Fruit fly (Drosophila melanogaster) whole organism, prepupa: ENCODE results near the gene eEF1delta.

ENCODE experiments used
- Blimp-1 ChIP-seq: fragments of 200-800 bp; sonication (Bioruptor generic); optimal IDR thresholded peaks from 3 replicates; lab custom pipeline; 2017; ENCODE audit warnings: missing biosample characterization, missing genetic modification characterization, mild to moderate bottlenecking, moderate library complexity, missing genetic modification reagents
- CG10631 ChIP-seq: fragments of 200-800 bp; sonication (Bioruptor generic); optimal IDR thresholded peaks from 2 replicates; lab custom pipeline; 2016; ENCODE audit warnings: missing biosample characterization, missing genetic modification characterization
- CG10669 ChIP-seq: fragments of 200-800 bp; sonication (Bioruptor generic); optimal IDR thresholded peaks from 3 replicates; lab custom pipeline; 2018; ENCODE audit warnings: missing biosample characterization, mild to moderate bottlenecking, missing genetic modification characterization, moderate library complexity
- CG11294 ChIP-seq: fragments of 200-800 bp; sonication (Bioruptor generic); IDR thresholded peaks from 2 replicates; pipeline ENCODE4 v1.3.6; 2022; ENCODE audit warnings: missing biosample characterization, missing genetic modification characterization
- CG11762 ChIP-seq: fragments of 200-800 bp; sonication (Bioruptor generic); optimal IDR thresholded peaks from 3 replicates; lab custom pipeline; 2016; ENCODE audit warnings: missing biosample characterization, missing genetic modification characterization; ENCODE audit not compliant: insufficient read depth
- CG11902 ChIP-seq: fragments of 200-800 bp; sonication (Bioruptor generic); optimal IDR thresholded peaks from 3 replicates; lab custom pipeline; 2016; ENCODE audit warnings: missing biosample characterization, missing genetic modification characterization
- CG15336 ChIP-seq: fragments of 200-800 bp; sonication (Bioruptor generic); IDR thresholded peaks from 2 replicates; pipeline ENCODE4 v1.3.6; 2022; ENCODE audit warnings: missing biosample characterization, missing genetic modification characterization
- CG1621 ChIP-seq: fragments of 200-800 bp; sonication (Bioruptor generic); optimal IDR thresholded peaks from 3 replicates; lab custom pipeline; 2018; ENCODE audit warnings: missing biosample characterization, mild to moderate bottlenecking, missing genetic modification characterization
- CG16779 ChIP-seq: fragments of 200-800 bp; sonication (Bioruptor generic); optimal IDR thresholded peaks from 3 replicates; lab custom pipeline; 2017; ENCODE audit warnings: missing biosample characterization, mild to moderate bottlenecking, missing genetic modification characterization
- CG3032 ChIP-seq: fragments of 200-800 bp; optimal IDR thresholded peaks from 2 replicates; lab custom pipeline; 2019; ENCODE audit warnings: missing biosample characterization, mild to moderate bottlenecking, missing genetic modification characterization, moderate library complexity
- CG31627 ChIP-seq: fragments of 200-800 bp; sonication (Bioruptor generic); optimal IDR thresholded peaks from 3 replicates; lab custom pipeline; 2016; ENCODE audit warnings: missing biosample characterization, missing genetic modification characterization
- CG32006 ChIP-seq: fragments of 200-800 bp; sonication (Bioruptor generic); optimal IDR thresholded peaks from 3 replicates; lab custom pipeline; 2017; ENCODE audit warnings: missing biosample characterization, mild to moderate bottlenecking, missing genetic modification characterization
- CG6163 ChIP-seq: fragments of 200-800 bp; sonication (Bioruptor generic); IDR thresholded peaks from 3 replicates; pipeline ENCODE4 v1.3.6; 2022; ENCODE audit warnings: missing biosample characterization, missing genetic modification characterization
- CG6792 ChIP-seq: fragments of 200-800 bp; sonication (Bioruptor generic); optimal IDR thresholded peaks from 3 replicates; lab custom pipeline; 2016; ENCODE audit warnings: missing biosample characterization, missing genetic modification characterization
- CG6808 ChIP-seq: fragments of 200-800 bp; sonication (Bioruptor generic); optimal IDR thresholded peaks from 3 replicates; lab custom pipeline; 2017; ENCODE audit warnings: missing biosample characterization, missing genetic modification characterization, mild to moderate bottlenecking, moderate library complexity, missing genetic modification reagents
- CG7368 ChIP-seq: fragments of 200-800 bp; sonication (Bioruptor generic); optimal IDR thresholded peaks from 3 replicates; lab custom pipeline; 2016; ENCODE audit warnings: missing biosample characterization, missing genetic modification characterization
- CG8119 ChIP-seq: fragments of 200-800 bp; sonication (Bioruptor generic); IDR thresholded peaks from 3 replicates; pipeline ENCODE4 v1.3.6; 2022; ENCODE audit warnings: missing biosample characterization, missing genetic modification characterization
- Eip78C ChIP-seq: fragments of 200-800 bp; sonication (Bioruptor generic); peaks from one replicate; lab custom pipeline; 2016; ENCODE audit warnings: missing biosample characterization, missing genetic modification characterization
- Eip93F ChIP-seq: fragments of 200-800 bp; sonication (Bioruptor generic); optimal IDR thresholded peaks from 2 replicates; lab custom pipeline; 2016; ENCODE audit warnings: missing biosample characterization, mild to moderate bottlenecking, missing genetic modification characterization
- Ets21C ChIP-seq: fragments of 200-800 bp; sonication (Bioruptor generic); optimal IDR thresholded peaks from 3 replicates; lab custom pipeline; 2016; ENCODE audit warnings: missing biosample characterization, missing genetic modification characterization
- Gug ChIP-seq: fragments of 200-800 bp; sonication (Bioruptor generic); IDR thresholded peaks from 2 replicates; pipeline ENCODE4 v1.3.6; 2022; ENCODE audit warnings: missing biosample characterization, missing genetic modification characterization
- Hr38 ChIP-seq: sonication (Bioruptor generic); optimal IDR thresholded peaks from 2 replicates; lab custom pipeline; 2016; ENCODE audit warnings: missing biosample characterization, missing genetic modification characterization
- Hr39 ChIP-seq: fragments of 200-800 bp; sonication (Bioruptor generic); optimal IDR thresholded peaks from 2 replicates; lab custom pipeline; 2016; ENCODE audit warnings: missing biosample characterization, missing genetic modification characterization
- Hr4 ChIP-seq: fragments of 200-800 bp; sonication (Bioruptor generic); optimal IDR thresholded peaks from 3 replicates; lab custom pipeline; 2016; ENCODE audit warnings: missing biosample characterization, missing genetic modification characterization
- Lpt ChIP-seq: fragments of 200-800 bp; sonication (Bioruptor generic); optimal IDR thresholded peaks from 3 replicates; lab custom pipeline; 2016; ENCODE audit warnings: missing biosample characterization, missing genetic modification characterization
- Met ChIP-seq: fragments of 200-800 bp; sonication (Bioruptor generic); optimal IDR thresholded peaks from 3 replicates; lab custom pipeline; 2016; ENCODE audit warnings: missing biosample characterization, missing genetic modification characterization
- Smox ChIP-seq: fragments of 200-800 bp; sonication (Bioruptor generic); optimal IDR thresholded peaks from 3 replicates; lab custom pipeline; 2016; ENCODE audit warnings: missing biosample characterization, missing genetic modification characterization
- Sox15 ChIP-seq: fragments of 200-800 bp; sonication (Bioruptor generic); optimal IDR thresholded peaks from 3 replicates; lab custom pipeline; 2016; ENCODE audit warnings: missing biosample characterization, missing genetic modification characterization
- acj6 ChIP-seq: fragments of 200-800 bp; sonication (Bioruptor generic); optimal IDR thresholded peaks from 3 replicates; lab custom pipeline; 2016; ENCODE audit warnings: missing biosample characterization, missing genetic modification characterization
- cyc ChIP-seq: fragments of 200-800 bp; sonication (Bioruptor generic); optimal IDR thresholded peaks from 3 replicates; lab custom pipeline; 2016; ENCODE audit warnings: missing biosample characterization, missing genetic modification characterization
- dac ChIP-seq: fragments of 200-800 bp; sonication (Bioruptor generic); optimal IDR thresholded peaks from 2 replicates; lab custom pipeline; 2017; ENCODE audit warnings: missing biosample characterization, mild to moderate bottlenecking, missing genetic modification characterization
- dsx ChIP-seq: fragments of 200-800 bp; optimal IDR thresholded peaks from 3 replicates; lab custom pipeline; 2019; ENCODE audit warnings: missing biosample characterization, mild to moderate bottlenecking, missing genetic modification characterization, moderate library complexity; ENCODE audit not compliant: poor library complexity, severe bottlenecking
- eg ChIP-seq: fragments of 200-800 bp; sonication (Bioruptor generic); IDR thresholded peaks from 3 replicates; pipeline ENCODE4 v1.3.6; 2022; ENCODE audit warnings: missing biosample characterization, missing genetic modification characterization
- fd59A ChIP-seq: fragments of 200-800 bp; sonication (Bioruptor generic); optimal IDR thresholded peaks from 2 replicates; lab custom pipeline; 2017; ENCODE audit warnings: missing biosample characterization, mild to moderate bottlenecking, missing genetic modification characterization, missing genetic modification reagents
- fd85E ChIP-seq: fragments of 200-800 bp; sonication (Bioruptor generic); optimal IDR thresholded peaks from 3 replicates; lab custom pipeline; 2016; ENCODE audit warnings: missing biosample characterization, missing genetic modification characterization
- fkh ChIP-seq: fragments of 200-800 bp; sonication (Bioruptor generic); optimal IDR thresholded peaks from 3 replicates; lab custom pipeline; 2017; ENCODE audit warnings: missing biosample characterization, mild to moderate bottlenecking, missing genetic modification characterization, moderate library complexity
- lz ChIP-seq: fragments of 200-800 bp; sonication (Bioruptor generic); optimal IDR thresholded peaks from 3 replicates; lab custom pipeline; 2016; ENCODE audit warnings: missing biosample characterization, missing genetic modification characterization
- net ChIP-seq: fragments of 200-800 bp; sonication (Bioruptor generic); optimal IDR thresholded peaks from 3 replicates; lab custom pipeline; 2016; ENCODE audit warnings: missing biosample characterization, missing genetic modification characterization
- pdm3 ChIP-seq: fragments of 200-800 bp; sonication (Bioruptor generic); optimal IDR thresholded peaks from 3 replicates; lab custom pipeline; 2016; ENCODE audit warnings: missing biosample characterization, missing genetic modification characterization
- salr ChIP-seq, 2 experiments: fragments of 200-800 bp; sonication (Bioruptor generic); optimal IDR thresholded peaks; 3 replicates each; lab custom pipeline; 2016 to 2018; ENCODE audit warnings: missing biosample characterization in 2 of 2, missing genetic modification characterization in 2 of 2, mild to moderate bottlenecking in 1 of 2
- spab ChIP-seq: fragments of 200-800 bp; sonication (Bioruptor generic); optimal IDR thresholded peaks from 2 replicates; lab custom pipeline; 2017; ENCODE audit warnings: missing biosample characterization, mild to moderate bottlenecking, missing genetic modification characterization, missing genetic modification reagents
- ss ChIP-seq, 2 experiments: fragments of 200-800 bp; sonication (Bioruptor generic); optimal IDR thresholded peaks; 2 replicates in 1 of 2; 3 replicates in 1 of 2; lab custom pipeline; 2017 to 2018; ENCODE audit warnings: mild to moderate bottlenecking in 2 of 2, missing biosample characterization in 2 of 2, missing genetic modification characterization in 2 of 2, moderate library complexity in 1 of 2
- topi ChIP-seq: fragments of 200-800 bp; sonication (Bioruptor generic); optimal IDR thresholded peaks from 3 replicates; lab custom pipeline; 2016; ENCODE audit warnings: missing biosample characterization, missing genetic modification characterization
- vri ChIP-seq: fragments of 200-800 bp; sonication (Bioruptor generic); optimal IDR thresholded peaks from 3 replicates; lab custom pipeline; 2016; ENCODE audit warnings: missing biosample characterization, mild to moderate bottlenecking, missing genetic modification characterization

Gene eEF1delta

DNA sequence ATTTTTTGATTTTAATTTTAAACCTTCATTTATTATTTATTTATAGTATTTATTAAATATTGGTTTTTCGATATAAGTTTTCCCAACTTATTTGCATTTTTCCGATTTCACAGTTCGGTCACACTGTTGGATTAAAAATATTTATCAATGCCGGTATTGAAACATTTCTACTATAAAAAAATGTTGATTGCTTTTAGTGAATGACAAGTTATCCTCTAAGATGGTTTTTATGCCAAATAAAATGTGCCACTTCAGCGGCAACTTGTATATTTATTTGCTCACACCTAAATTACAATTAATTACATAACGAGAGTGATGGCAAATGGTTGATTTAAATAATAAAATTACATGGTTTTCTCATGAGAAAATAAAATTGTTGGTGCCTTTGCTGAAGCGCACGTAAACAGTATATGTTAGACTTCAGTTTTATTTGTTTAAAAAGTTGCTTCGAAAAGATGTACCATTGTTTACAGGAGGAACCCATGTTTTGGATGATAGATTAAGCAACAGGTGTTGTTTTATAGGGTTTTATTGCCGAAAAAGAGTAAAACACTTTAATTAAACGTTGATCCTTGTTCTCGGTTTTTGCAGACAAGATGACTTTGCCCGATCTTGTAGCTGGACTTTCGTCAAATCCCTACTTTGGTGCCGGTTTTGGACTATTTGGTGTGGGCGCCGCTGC, 9.6 kb upstream of the eEF1delta start, which contains the start of gene Bcs1:
TSS of gene Bcs1 (plus strand) at position 108 of the 682 bp plus-strand sequence.
- TF ChIP-seq fkh (GFP tag; lab: Kevin White, UChicago) (peak; percentile 41), acj6 (GFP tag; lab: Kevin White, UChicago) (no peak)
- TF ChIP-seq, all 60 proteins: peak for 1

DNA sequence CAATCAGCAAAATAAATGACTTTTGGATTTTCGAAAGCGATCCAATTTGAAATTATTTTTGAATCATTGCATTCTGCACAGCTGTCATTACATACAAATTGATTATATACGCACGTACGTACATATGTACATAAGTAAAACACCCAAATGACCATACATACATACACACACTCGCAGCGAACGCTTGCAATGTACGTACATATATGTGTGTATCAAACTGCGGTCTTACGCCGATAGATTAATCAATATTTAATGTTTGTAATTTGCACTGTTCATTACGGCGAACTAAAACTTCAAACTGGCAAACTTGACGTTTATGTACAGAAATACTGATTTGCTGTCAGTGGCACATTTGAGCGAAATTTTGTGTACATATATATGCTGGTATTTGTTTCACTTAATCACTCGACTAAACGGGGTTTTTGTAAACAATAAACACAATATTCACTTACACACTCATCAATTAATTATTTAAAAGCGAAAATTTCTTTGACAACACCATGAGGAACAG, 6.0 kb upstream of the eEF1delta start:
- TF ChIP-seq vri (GFP tag; lab: Kevin White, UChicago) = no peak
- no peak for TF ChIP-seq eg (GFP tag; lab: Robert Waterston, UW)
- no peak for TF ChIP-seq CG15336 (GFP tag; lab: Robert Waterston, UW)

DNA sequence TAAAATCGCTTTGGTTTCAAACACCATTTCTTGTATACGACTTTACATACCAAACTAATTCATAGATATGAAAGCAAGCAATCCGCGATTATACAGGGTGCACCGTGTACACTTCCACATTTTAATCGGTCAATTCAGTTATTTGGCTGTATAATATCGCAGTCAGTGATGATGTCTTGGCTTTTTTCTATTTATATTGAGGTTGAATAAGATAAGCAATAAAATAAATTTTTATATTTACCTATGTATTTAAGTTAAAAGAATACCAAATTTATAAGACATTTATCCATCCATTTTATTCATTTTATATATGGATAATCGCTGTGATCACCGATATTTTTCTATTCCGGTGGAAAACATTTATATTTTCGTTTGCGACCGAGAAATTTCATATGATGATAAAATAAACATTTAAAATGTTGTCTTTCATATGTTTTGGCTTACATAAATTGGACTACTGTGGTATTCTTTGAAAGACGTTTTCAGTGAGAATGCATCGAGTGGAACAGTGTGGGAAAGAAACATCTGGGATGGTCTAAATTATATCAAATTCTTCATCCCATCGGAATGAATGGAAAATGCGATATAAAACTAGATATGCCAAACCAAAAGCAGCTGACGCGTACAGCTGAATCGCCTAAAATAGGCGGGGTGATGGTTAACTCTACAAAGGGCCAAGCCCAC, 5.4 kb upstream of the eEF1delta start, which contains the start of gene CG5708:
TSS of gene CG5708 (minus strand) at position 85 of the 684 bp plus-strand sequence.
- peak; percentile 35 for TF ChIP-seq dsx (GFP tag; lab: Kevin White, UChicago)
- no peak for TF ChIP-seq pdm3 (GFP tag; lab: Kevin White, UChicago)
- no peak for TF ChIP-seq CG16779 (tag; lab: Kevin White, UChicago)
- no peak for TF ChIP-seq CG10669 (GFP tag; lab: Kevin White, UChicago)
- no peak for TF ChIP-seq eg (GFP tag; lab: Robert Waterston, UW)
- no peak for TF ChIP-seq CG10631 (GFP tag; lab: Kevin White, UChicago)
- peak in 1 of 2 experiments; percentile 20 for TF ChIP-seq ss (GFP tag; optimal IDR thresholded peaks at IDR 0.05; lab: Kevin White, UChicago)
- TF ChIP-seq CG32006 (GFP tag; lab: Kevin White, UChicago) = no peak
- peak; percentile 31 for TF ChIP-seq CG3032 (tag; lab: Kevin White, UChicago)
- no peak for TF ChIP-seq spab (GFP tag; lab: Kevin White, UChicago)
- TF ChIP-seq Hr39 = no peak
- no peak for TF ChIP-seq CG8119 (GFP tag; lab: Robert Waterston, UW)
- no peak for TF ChIP-seq Gug (GFP tag; lab: Robert Waterston, UW)
- TF ChIP-seq CG11902 (GFP tag; lab: Kevin White, UChicago) = no peak
- no peak for TF ChIP-seq CG6808 (GFP tag; lab: Kevin White, UChicago)
- TF ChIP-seq net (GFP tag; lab: Kevin White, UChicago) = no peak
- no peak for TF ChIP-seq CG7368 (GFP tag; lab: Kevin White, UChicago)
- no peak for TF ChIP-seq CG6792 (GFP tag; lab: Kevin White, UChicago)
- TF ChIP-seq Ets21C = no peak
- no peak for TF ChIP-seq Eip93F
- TF ChIP-seq dac (GFP tag; lab: Kevin White, UChicago) = no peak
- no peak for TF ChIP-seq Hr4 (GFP tag; lab: Kevin White, UChicago)
- TF ChIP-seq CG31627 = no peak
- TF ChIP-seq fkh (GFP tag; lab: Kevin White, UChicago) = peak; percentile 36
- peak; percentile 13 for TF ChIP-seq lz (GFP tag; lab: Kevin White, UChicago)
- TF ChIP-seq Lpt (GFP tag; lab: Kevin White, UChicago) = no peak
- peak; percentile 18 for TF ChIP-seq cyc (GFP tag; lab: Kevin White, UChicago)
- peak; percentile 63 for TF ChIP-seq Eip78C (GFP tag; lab: Kevin White, UChicago)
- no peak for TF ChIP-seq fd59A (GFP tag; lab: Kevin White, UChicago)
- no peak for TF ChIP-seq CG15336 (GFP tag; lab: Robert Waterston, UW)
- no peak for TF ChIP-seq Hr38 (GFP tag; lab: Kevin White, UChicago)
- TF ChIP-seq CG11762 (GFP tag; lab: Kevin White, UChicago) = no peak
- no peak for TF ChIP-seq salr (GFP tag; optimal IDR thresholded peaks at IDR 0.05; lab: Kevin White, UChicago)
- peak; percentile 2 for TF ChIP-seq topi (GFP tag; lab: Kevin White, UChicago)
- TF ChIP-seq Met (GFP tag; lab: Kevin White, UChicago) = peak; percentile 37
- TF ChIP-seq CG11294 (GFP tag; lab: Robert Waterston, UW) = no peak
- no peak for TF ChIP-seq Blimp-1
- no peak for TF ChIP-seq CG6163 (GFP tag; lab: Robert Waterston, UW)
- no peak for TF ChIP-seq fd85E
- no peak for TF ChIP-seq vri (GFP tag; lab: Kevin White, UChicago)
- no peak for TF ChIP-seq Sox15 (GFP tag; lab: Kevin White, UChicago)
- no peak for TF ChIP-seq CG1621
- TF ChIP-seq Smox (GFP tag; lab: Kevin White, UChicago) = no peak
